Fruit fly (Drosophila melanogaster) whole organism, adult: ENCODE measurements around the gene HLH4C.

ENCODE experiments used
- CG11617 ChIP-seq: fragments of 200-800 bp; sonication (Bioruptor generic); optimal IDR thresholded peaks from 2 replicates; lab custom pipeline; 2017; ENCODE audit warnings: mild to moderate bottlenecking, missing biosample characterization, missing genetic modification reagents, missing genetic modification characterization
- CG12768 ChIP-seq: fragments of 200-800 bp; sonication (Bioruptor generic); optimal IDR thresholded peaks from 2 replicates; lab custom pipeline; 2017; ENCODE audit warnings: missing biosample characterization, missing genetic modification characterization, mild to moderate bottlenecking, moderate library complexity, missing genetic modification reagents
- CG14711 ChIP-seq: fragments of 200-800 bp; sonication (Bioruptor generic); optimal IDR thresholded peaks from 2 replicates; lab custom pipeline; 2018; ENCODE audit warnings: missing biosample characterization, mild to moderate bottlenecking, missing genetic modification characterization, moderate library complexity
- CG1620 ChIP-seq: fragments of 200-800 bp; sonication (Bioruptor generic); optimal IDR thresholded peaks from 2 replicates; lab custom pipeline; 2016; ENCODE audit warnings: missing biosample characterization, missing genetic modification characterization
- CG33017 ChIP-seq: fragments of 200-800 bp; sonication (Bioruptor generic); optimal IDR thresholded peaks from 2 replicates; lab custom pipeline; 2018; ENCODE audit warnings: missing biosample characterization, mild to moderate bottlenecking, missing genetic modification characterization, moderate library complexity
- CG5204 ChIP-seq: fragments of 200-800 bp; sonication (Bioruptor generic); optimal IDR thresholded peaks from 2 replicates; lab custom pipeline; 2016; ENCODE audit warnings: missing biosample characterization, missing genetic modification characterization
- CG7045 ChIP-seq: fragments of 200-800 bp; sonication (Bioruptor generic); optimal IDR thresholded peaks from 2 replicates; lab custom pipeline; 2017; ENCODE audit warnings: missing biosample characterization, mild to moderate bottlenecking, missing genetic modification characterization
- CG7101 ChIP-seq: fragments of 200-800 bp; sonication (Bioruptor generic); optimal IDR thresholded peaks from 2 replicates; lab custom pipeline; 2018; ENCODE audit warnings: missing biosample characterization, mild to moderate bottlenecking, missing genetic modification characterization, moderate library complexity
- Clk ChIP-seq: fragments of 200-800 bp; sonication (Bioruptor generic); optimal IDR thresholded peaks from 2 replicates; lab custom pipeline; 2017; ENCODE audit warnings: missing biosample characterization, missing genetic modification characterization
- Crg-1 ChIP-seq: fragments of 200-800 bp; sonication (Bioruptor generic); optimal IDR thresholded peaks from 2 replicates; lab custom pipeline; 2016; ENCODE audit warnings: missing biosample characterization, missing genetic modification characterization
- Hr96 ChIP-seq: fragments of 200-800 bp; sonication (Bioruptor generic); optimal IDR thresholded peaks from 2 replicates; lab custom pipeline; 2016; ENCODE audit warnings: missing biosample characterization, missing genetic modification characterization
- Mnt ChIP-seq: fragments of 200-800 bp; sonication (Bioruptor generic); optimal IDR thresholded peaks from 2 replicates; lab custom pipeline; 2016; ENCODE audit warnings: missing biosample characterization, mild to moderate bottlenecking, missing genetic modification characterization
- bab1 ChIP-seq: fragments of 200-800 bp; sonication (Bioruptor generic); optimal IDR thresholded peaks from 3 replicates; lab custom pipeline; 2019; ENCODE audit warnings: missing biosample characterization, mild to moderate bottlenecking, missing genetic modification characterization, moderate library complexity
- cic ChIP-seq: fragments of 200-800 bp; sonication (Bioruptor generic); optimal IDR thresholded peaks from 2 replicates; lab custom pipeline; 2017; ENCODE audit warnings: missing biosample characterization, mild to moderate bottlenecking, missing genetic modification characterization, moderate library complexity
- cnc ChIP-seq, 2 experiments: fragments of >200 bp; optimal IDR thresholded peaks; 2 replicates each; lab custom pipeline; 2017
- kay ChIP-seq: fragments of 200-800 bp; sonication (Bioruptor generic); peaks from one replicate; lab custom pipeline; 2016; ENCODE audit warnings: missing biosample characterization, missing genetic modification characterization, borderline replicate concordance
- ovo ChIP-seq: fragments of 200-800 bp; sonication (Bioruptor generic); optimal IDR thresholded peaks from 2 replicates; lab custom pipeline; 2016; ENCODE audit warnings: missing biosample characterization, missing genetic modification characterization
- pad ChIP-seq: fragments of 200-800 bp; sonication (Bioruptor generic); optimal IDR thresholded peaks from 3 replicates; lab custom pipeline; 2017; ENCODE audit warnings: missing biosample characterization, missing genetic modification characterization, mild to moderate bottlenecking, moderate library complexity, missing genetic modification reagents
- tj ChIP-seq: fragments of 200-800 bp; sonication (Bioruptor generic); optimal IDR thresholded peaks from 3 replicates; lab custom pipeline; 2017; ENCODE audit warnings: missing biosample characterization, mild to moderate bottlenecking, missing genetic modification characterization, moderate library complexity
- toe ChIP-seq: fragments of 200-800 bp; sonication (Bioruptor generic); optimal IDR thresholded peaks from 2 replicates; lab custom pipeline; 2016; ENCODE audit warnings: missing biosample characterization, missing genetic modification characterization

HLH4C gene

dm6 chrX:4666650-4667360 lies 19.6 kb upstream of the HLH4C start, which contains the start of gene CG3009:
CG3009 (minus strand) TSS chrX:4666700.
- peak; percentile 78 for TF ChIP-seq Crg-1
- TF ChIP-seq pad (GFP tag; lab: Kevin White, UChicago) = peak; percentile 80
- TF ChIP-seq kay (GFP tag; lab: Kevin White, UChicago) = peak; percentile 60
- peak; percentile 19 for TF ChIP-seq cic (GFP tag; lab: Kevin White, UChicago)
- peak; percentile 91 for TF ChIP-seq CG7045 (GFP tag; lab: Kevin White, UChicago)
- TF ChIP-seq CG14711 (tag; lab: Kevin White, UChicago) = peak; percentile 86
- TF ChIP-seq tj (GFP tag; lab: Kevin White, UChicago) = peak; percentile 77
- peak; percentile 92 for TF ChIP-seq CG7101 (tag; lab: Kevin White, UChicago)
- TF ChIP-seq toe (GFP tag; lab: Kevin White, UChicago) = peak; percentile 79
- peak; percentile 96 for TF ChIP-seq Hr96 (GFP tag; lab: Kevin White, UChicago)
- peak; percentile 89 for TF ChIP-seq Mnt
- TF ChIP-seq CG11617 (GFP tag; lab: Kevin White, UChicago) = peak; percentile 90
- TF ChIP-seq CG33017 (tag; lab: Kevin White, UChicago) = peak; percentile 83
- peak; percentile 95 for TF ChIP-seq bab1 (GFP tag; lab: Kevin White, UChicago)
- peak; percentile 87 for TF ChIP-seq CG1620 (GFP tag; lab: Kevin White, UChicago)
- TF ChIP-seq CG12768 = peak; percentile 93
- peak; percentile 86 for TF ChIP-seq CG5204
- peak; percentile 86 for TF ChIP-seq ovo (GFP tag; lab: Kevin White, UChicago)
- peak; percentile 86 for TF ChIP-seq Clk
- TF ChIP-seq cnc (optimal IDR thresholded peaks at IDR 0.05; lab: Kevin White, UChicago) = no peak

- no peak for TF ChIP-seq CG12768
- TF ChIP-seq kay (GFP tag; lab: Kevin White, UChicago) = no peak
- TF ChIP-seq CG7045 (GFP tag; lab: Kevin White, UChicago) = no peak
- TF ChIP-seq CG7101 (tag; lab: Kevin White, UChicago) = no peak
- no peak for TF ChIP-seq Crg-1
- no peak for TF ChIP-seq CG11617 (GFP tag; lab: Kevin White, UChicago)
- TF ChIP-seq CG5204 = no peak
- no peak for TF ChIP-seq Clk
- no peak for TF ChIP-seq Mnt
- TF ChIP-seq cic (GFP tag; lab: Kevin White, UChicago) = no peak
- no peak for TF ChIP-seq pad (GFP tag; lab: Kevin White, UChicago)
Measured at dm6 chrX:4664107-4664506, 16.9 kb upstream of the HLH4C start.

DNA sequence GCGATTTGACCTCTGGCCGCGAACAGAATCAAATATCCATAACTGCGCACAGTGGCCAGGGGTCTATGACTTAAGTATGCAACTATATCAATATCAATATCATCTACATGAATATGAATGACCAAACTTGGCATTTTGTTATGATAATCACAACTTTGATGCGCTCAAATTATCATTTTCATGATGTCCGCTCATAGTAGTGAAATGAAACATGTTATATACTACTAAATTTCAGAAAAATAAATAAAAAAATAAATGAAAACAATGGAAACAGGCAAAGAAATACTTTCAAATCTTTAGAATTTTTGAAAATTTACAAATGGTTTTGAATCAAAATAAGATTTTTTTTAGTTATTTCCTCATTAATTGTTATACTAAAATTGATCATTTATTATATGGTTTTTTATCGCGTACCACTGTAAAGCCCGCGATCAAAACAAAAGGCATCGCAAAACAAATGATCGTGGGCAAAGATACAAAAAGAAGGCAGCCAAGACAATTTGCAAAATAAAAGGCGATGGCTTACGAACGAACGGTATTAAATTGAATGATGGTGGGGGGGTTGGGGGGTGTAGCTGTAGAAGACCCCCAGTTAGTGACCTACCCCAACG lies 13.5 kb upstream of the HLH4C start:
- TF ChIP-seq CG1620 (GFP tag; lab: Kevin White, UChicago) = no peak
- no peak for TF ChIP-seq Clk
- TF ChIP-seq toe (GFP tag; lab: Kevin White, UChicago) = no peak
- no peak for TF ChIP-seq kay (GFP tag; lab: Kevin White, UChicago)
- no peak for TF ChIP-seq cic (GFP tag; lab: Kevin White, UChicago)
- TF ChIP-seq CG33017 (tag; lab: Kevin White, UChicago) = no peak
- no peak for TF ChIP-seq ovo (GFP tag; lab: Kevin White, UChicago)
- no peak for TF ChIP-seq Hr96 (GFP tag; lab: Kevin White, UChicago)
- no peak for TF ChIP-seq tj (GFP tag; lab: Kevin White, UChicago)
- TF ChIP-seq Crg-1 = no peak
- TF ChIP-seq cnc (optimal IDR thresholded peaks at IDR 0.05; lab: Kevin White, UChicago) = no peak
- no peak for TF ChIP-seq CG11617 (GFP tag; lab: Kevin White, UChicago)
- no peak for TF ChIP-seq CG14711 (tag; lab: Kevin White, UChicago)
- TF ChIP-seq pad (GFP tag; lab: Kevin White, UChicago) = no peak
- no peak for TF ChIP-seq Mnt
- TF ChIP-seq CG5204 = no peak

dm6 chrX:4657896-4658295 lies 10.7 kb upstream of the HLH4C start:
- TF ChIP-seq CG12768 = no peak
- TF ChIP-seq bab1 (GFP tag; lab: Kevin White, UChicago) = peak; percentile 13
- TF ChIP-seq cic (GFP tag; lab: Kevin White, UChicago) = no peak
- TF ChIP-seq ovo (GFP tag; lab: Kevin White, UChicago) = no peak

dm6 chrX:4654397-4654796 lies 7.2 kb upstream of the HLH4C start, which contains the start of gene CG15473:
CG15473 (minus strand) TSS chrX:4654497.
- TF ChIP-seq cic (GFP tag; lab: Kevin White, UChicago) (no peak), CG11617 (GFP tag; lab: Kevin White, UChicago) (no peak), CG33017 (tag; lab: Kevin White, UChicago) (no peak), Mnt (no peak), Hr96 (GFP tag; lab: Kevin White, UChicago) (no peak), ovo (GFP tag; lab: Kevin White, UChicago) (no peak), kay (GFP tag; lab: Kevin White, UChicago) (no peak)

dm6 chrX:4649751-4650150 lies 2.5 kb upstream of the HLH4C start, which contains the start of the genes Cbp80 and Torsin:
Cbp80 (plus strand) TSS chrX:4650015.
Torsin (minus strand) TSS chrX:4650032.
- no peak for TF ChIP-seq pad (GFP tag; lab: Kevin White, UChicago)
- TF ChIP-seq Crg-1 = no peak
- peak; percentile 63 for TF ChIP-seq bab1 (GFP tag; lab: Kevin White, UChicago)
- TF ChIP-seq CG7045 (GFP tag; lab: Kevin White, UChicago) = no peak
- peak; percentile 5 for TF ChIP-seq CG14711 (tag; lab: Kevin White, UChicago)
- TF ChIP-seq tj (GFP tag; lab: Kevin White, UChicago) = peak; percentile 86
- TF ChIP-seq Mnt = peak; percentile 23
- TF ChIP-seq CG33017 (tag; lab: Kevin White, UChicago) = no peak
- no peak for TF ChIP-seq cic (GFP tag; lab: Kevin White, UChicago)
- TF ChIP-seq cnc (optimal IDR thresholded peaks at IDR 0.05; lab: Kevin White, UChicago) = no peak
- TF ChIP-seq CG11617 (GFP tag; lab: Kevin White, UChicago) = peak; percentile 28
- TF ChIP-seq CG1620 (GFP tag; lab: Kevin White, UChicago) = peak; percentile 3
